Worm (Caenorhabditis elegans): ENCODE data around the gene K02G10.15.

Gene K02G10.15

DNA sequence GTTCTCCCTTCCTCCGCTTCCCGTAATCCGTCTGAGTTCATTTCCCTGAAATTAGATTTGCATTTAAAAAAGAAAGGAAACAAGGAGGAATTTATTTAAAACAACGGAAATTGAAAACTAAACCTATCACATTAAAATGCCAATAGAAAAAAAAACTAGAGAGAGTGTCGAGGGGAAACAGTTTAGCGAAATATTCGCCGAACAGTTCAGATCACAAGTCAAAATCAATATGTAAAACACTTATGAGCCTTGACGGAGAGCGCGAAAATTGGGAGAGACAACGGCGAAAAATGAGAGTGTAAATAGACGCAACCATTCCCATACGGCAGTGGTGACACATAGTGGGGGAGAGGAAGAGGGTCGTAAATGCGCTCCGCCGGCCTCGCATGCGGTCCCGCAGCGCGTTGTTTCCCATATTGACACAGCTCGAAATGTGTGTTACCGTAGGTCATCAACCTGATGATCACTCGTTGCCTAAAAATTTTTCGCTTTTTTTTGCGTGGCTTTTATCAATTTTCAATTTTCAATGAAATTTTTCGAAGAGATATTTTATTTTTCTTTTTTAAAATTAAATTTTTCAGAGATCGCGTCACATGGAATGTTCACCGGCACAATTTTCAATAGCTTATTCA, 29.3 kb upstream of the K02G10.15 start, which contains the start of the genes dnj-14 and glit-1 (continued):
- no peak for TF ChIP-seq ahr-1 (tag; optimal IDR thresholded peaks at IDR 0.05)
- TF ChIP-seq ceh-34 (tag; optimal IDR thresholded peaks at IDR 0.05): peak; percentile 81
- peak; percentile 87 for TF ChIP-seq ref-2 (tag; optimal IDR thresholded peaks at IDR 0.05)
- no peak for TF ChIP-seq pat-9 (tag; optimal IDR thresholded peaks at IDR 0.05)
- no peak for TF ChIP-seq mec-3 (tag; optimal IDR thresholded peaks at IDR 0.05; ENCODE audit: borderline replicate concordance)
- peak; percentile 6 for TF ChIP-seq lim-6 (tag; optimal IDR thresholded peaks at IDR 0.05)
- no peak for TF ChIP-seq elt-4 (tag; optimal IDR thresholded peaks at IDR 0.05)
- peak; percentile 68 for TF ChIP-seq elt-2 (tag; optimal IDR thresholded peaks at IDR 0.05)
- TF ChIP-seq ceh-18 (tag; optimal IDR thresholded peaks at IDR 0.05): peak; percentile 85
- no peak for TF ChIP-seq pros-1 (tag; optimal IDR thresholded peaks at IDR 0.05)
- no peak for TF ChIP-seq zip-5 (tag; optimal IDR thresholded peaks at IDR 0.05)
- no peak for TF ChIP-seq hlh-15 (tag; optimal IDR thresholded peaks at IDR 0.05)
- peak; percentile 43 for TF ChIP-seq ceh-14 (tag; optimal IDR thresholded peaks at IDR 0.05)
- TF ChIP-seq sox-2 (GFP tag; IDR thresholded peaks at IDR 0.05): no peak
- no peak for TF ChIP-seq dmd-4 (tag; optimal IDR thresholded peaks at IDR 0.05; ENCODE audit: borderline replicate concordance)
- TF ChIP-seq hlh-13 (GFP tag; optimal IDR thresholded peaks at IDR 0.05): no peak
- TF ChIP-seq fax-1 (tag; optimal IDR thresholded peaks at IDR 0.05): no peak

DNA sequence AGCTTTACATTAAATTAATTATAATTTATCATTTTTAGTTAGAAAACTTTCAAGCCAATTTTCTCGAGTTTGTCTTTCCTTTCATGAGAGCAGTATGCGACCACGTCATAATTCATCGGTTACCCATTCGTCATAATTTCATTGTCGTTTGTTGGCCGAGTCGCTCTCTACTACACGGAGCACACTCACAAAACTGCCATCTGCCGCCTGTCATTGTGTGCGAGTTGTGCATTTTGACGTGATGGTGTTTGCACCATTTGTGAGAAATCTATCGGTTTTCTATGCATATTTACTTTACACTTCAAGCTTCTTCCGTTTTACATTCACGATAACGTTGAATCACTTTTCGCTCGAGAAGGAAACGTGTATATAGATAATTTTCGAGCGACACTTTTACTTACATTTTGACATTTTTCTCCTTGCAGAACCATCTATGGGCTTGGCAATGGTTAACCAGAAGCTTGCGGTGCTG, 24.3 kb upstream of the K02G10.15 start, which contains the start of gene dhhc-10:
Gene dhhc-10 (plus strand): TSS at position 422 of the 472 bp plus-strand sequence.
- TF ChIP-seq C08G9.2 (tag; optimal IDR thresholded peaks at IDR 0.05): no peak
- no peak for TF ChIP-seq ceh-45 (GFP tag; IDR thresholded peaks at IDR 0.05)
- peak; percentile 46 for TF ChIP-seq elt-2 (tag; optimal IDR thresholded peaks at IDR 0.05)
- TF ChIP-seq fkh-10 (GFP tag; optimal IDR thresholded peaks at IDR 0.05): no peak
- peak; percentile 0 for TF ChIP-seq ceh-31 (tag; optimal IDR thresholded peaks at IDR 0.05)
- TF ChIP-seq pha-2 (tag; optimal IDR thresholded peaks at IDR 0.05): peak; percentile 34
- no peak for TF ChIP-seq nhr-11 (tag; optimal IDR thresholded peaks at IDR 0.05)
- no peak for TF ChIP-seq ref-2 (tag; optimal IDR thresholded peaks at IDR 0.05)
- TF ChIP-seq elt-4 (tag; optimal IDR thresholded peaks at IDR 0.05): no peak
- TF ChIP-seq pha-4 (tag; optimal IDR thresholded peaks at IDR 0.05): no peak
- no peak for TF ChIP-seq ceh-18 (tag; optimal IDR thresholded peaks at IDR 0.05)
- TF ChIP-seq ets-4 (tag; optimal IDR thresholded peaks at IDR 0.05): no peak
- TF ChIP-seq pros-1 (tag; optimal IDR thresholded peaks at IDR 0.05): no peak
- TF ChIP-seq K09A11.1 (tag; optimal IDR thresholded peaks at IDR 0.05; ENCODE audit: insufficient read depth): no peak
- TF ChIP-seq ceh-48 (tag; optimal IDR thresholded peaks at IDR 0.05): peak; percentile 59
- TF ChIP-seq dve-1 (tag; optimal IDR thresholded peaks at IDR 0.05): peak; percentile 40
- no peak for TF ChIP-seq Y22D7AL.16 (tag; optimal IDR thresholded peaks at IDR 0.05)
- TF ChIP-seq ceh-2 (tag; optimal IDR thresholded peaks at IDR 0.05): no peak
- no peak for TF ChIP-seq fax-1 (tag; optimal IDR thresholded peaks at IDR 0.05)
- TF ChIP-seq unc-55 (GFP tag; optimal IDR thresholded peaks at IDR 0.05): peak; percentile 93
- no peak for TF ChIP-seq syd-9 (tag; optimal IDR thresholded peaks at IDR 0.05)
- TF ChIP-seq hlh-13 (GFP tag; optimal IDR thresholded peaks at IDR 0.05): no peak
- no peak for TF ChIP-seq ama-1 (optimal IDR thresholded peaks at IDR 0.05)
- peak; percentile 84 for TF ChIP-seq unc-42 (tag; optimal IDR thresholded peaks at IDR 0.05)
- no peak for TF ChIP-seq odd-2 (tag; optimal IDR thresholded peaks at IDR 0.05)
- no peak for TF ChIP-seq pqm-1 (tag; optimal IDR thresholded peaks at IDR 0.05)
- no peak for TF ChIP-seq ceh-6 (GFP tag; optimal IDR thresholded peaks at IDR 0.05)
- no peak for TF ChIP-seq T23F11.4 (GFP tag; optimal IDR thresholded peaks at IDR 0.05)
- TF ChIP-seq nfya-1 (tag; optimal IDR thresholded peaks at IDR 0.05): peak; percentile 36
- no peak for TF ChIP-seq F13H6.1 (tag; optimal IDR thresholded peaks at IDR 0.05)
- no peak for TF ChIP-seq ceh-34 (tag; optimal IDR thresholded peaks at IDR 0.05)
- TF ChIP-seq ceh-14 (tag; optimal IDR thresholded peaks at IDR 0.05): no peak
- no peak for TF ChIP-seq hlh-6 (tag; optimal IDR thresholded peaks at IDR 0.05)
- TF ChIP-seq eyg-1 (tag; optimal IDR thresholded peaks at IDR 0.05): no peak
- peak; percentile 45 for TF ChIP-seq tbx-2 (tag; optimal IDR thresholded peaks at IDR 0.05)
- TF ChIP-seq K02D7.2 (tag; optimal IDR thresholded peaks at IDR 0.05): no peak
